Worm (Caenorhabditis elegans) whole organism, mixed stage, embryonic: ENCODE results near the gene K01A11.3.

Source experiments
- elt-3 ChIP-seq: fragments of 150-350 bp; optimal IDR thresholded peaks from 2 replicates; lab custom pipeline; 2014; ENCODE audit warnings: missing biosample characterization, missing genetic modification characterization
- ham-2 ChIP-seq: fragments of 200-800 bp; sonication (Bioruptor generic); optimal IDR thresholded peaks from 2 replicates; lab custom pipeline; 2018; ENCODE audit warnings: mild to moderate bottlenecking, missing genetic modification characterization, missing compliant biosample characterization
- lin-32 ChIP-seq: fragments of 200-800 bp; sonication (Bioruptor generic); optimal IDR thresholded peaks from 2 replicates; lab custom pipeline; 2018; ENCODE audit warnings: mild to moderate bottlenecking, missing genetic modification characterization, missing compliant biosample characterization
- lsy-2 ChIP-seq: fragments of 150-350 bp; optimal IDR thresholded peaks from 2 replicates; lab custom pipeline; 2014; ENCODE audit warnings: missing biosample characterization, missing genetic modification characterization
- nhr-76 ChIP-seq: sonication (generic microtip); optimal IDR thresholded peaks from 2 replicates; lab custom pipeline; 2017; ENCODE audit warnings: missing biosample characterization, missing genetic modification characterization
- snpc-4 ChIP-seq: fragments of 150-350 bp; optimal IDR thresholded peaks from 2 replicates; lab custom pipeline; 2014; ENCODE audit warnings: missing biosample characterization, missing genetic modification characterization
- unc-39 ChIP-seq: fragments of 150-350 bp; optimal IDR thresholded peaks from 2 replicates; lab custom pipeline; 2014; ENCODE audit warnings: missing biosample characterization, missing genetic modification characterization
- unc-62 ChIP-seq: fragments of 150-350 bp; optimal IDR thresholded peaks from 2 replicates; lab custom pipeline; 2014; ENCODE audit warnings: missing biosample characterization, missing genetic modification reagents, missing genetic modification characterization
- ztf-11 ChIP-seq: fragments of 150-350 bp; optimal IDR thresholded peaks from 2 replicates; lab custom pipeline; 2014; ENCODE audit warnings: missing biosample characterization, missing genetic modification characterization

DNA sequence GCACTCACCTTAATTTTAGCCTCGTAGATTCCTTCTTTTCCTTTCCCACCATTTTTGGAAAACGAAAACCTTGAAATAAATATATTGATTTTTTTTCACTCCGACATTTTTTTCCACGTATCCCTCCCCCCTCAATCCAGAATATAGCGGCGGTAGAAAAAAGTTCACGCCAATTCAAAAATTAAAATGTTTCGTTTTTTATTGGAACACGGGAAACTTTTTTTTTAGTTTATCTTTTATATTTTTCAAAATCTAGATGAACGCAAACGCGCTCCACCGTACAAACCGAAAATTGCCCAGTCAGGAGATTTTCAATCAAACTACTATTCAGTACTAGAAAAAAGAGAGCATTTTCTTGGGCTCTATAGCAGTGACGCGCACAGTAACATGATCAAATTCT, 8.3 kb downstream of the K01A11.3 start, which contains the start of gene spe-41:
- no peak for TF ChIP-seq snpc-4 (tag; lab: Kevin White, UChicago)
- no peak for TF ChIP-seq ztf-11 (tag; lab: Kevin White, UChicago)
- TF ChIP-seq elt-3 (tag; lab: Kevin White, UChicago): no peak
- no peak for TF ChIP-seq nhr-76 (tag; lab: Kevin White, UChicago)
- no peak for TF ChIP-seq lin-32 (GFP tag; lab: Kevin White, UChicago)
- no peak for TF ChIP-seq unc-39 (tag; lab: Kevin White, UChicago)
- no peak for TF ChIP-seq ham-2 (GFP tag; lab: Kevin White, UChicago)
- TF ChIP-seq unc-62 (GFP tag; lab: Kevin White, UChicago): no peak
- no peak for TF ChIP-seq lsy-2 (tag; lab: Kevin White, UChicago)
